Worm (Caenorhabditis elegans): ENCODE data around the gene usp-50.
"Not testable (repeated sequence)": the region's sequence is repeated elsewhere in the genome, so short reads cannot be mapped to it uniquely, and the experiment has no call there.

- TF ChIP-seq nhr-90 (tag; optimal IDR thresholded peaks at IDR 0.05); snpc-4 (GFP tag; optimal IDR thresholded peaks at IDR 0.05); snpc-4 (tag; optimal IDR thresholded peaks at IDR 0.05); egl-18 (GFP tag; IDR thresholded peaks at IDR 0.05); unc-62 (GFP tag; optimal IDR thresholded peaks at IDR 0.05): not testable (repeated sequence)
Measured at ce11 chrV:17897646-17898045, 27.1 kb upstream of the usp-50 start, which contains the start of gene C06H5.13.
